Worm (Caenorhabditis elegans): ENCODE measurements around the gene flp-14.

DNA sequence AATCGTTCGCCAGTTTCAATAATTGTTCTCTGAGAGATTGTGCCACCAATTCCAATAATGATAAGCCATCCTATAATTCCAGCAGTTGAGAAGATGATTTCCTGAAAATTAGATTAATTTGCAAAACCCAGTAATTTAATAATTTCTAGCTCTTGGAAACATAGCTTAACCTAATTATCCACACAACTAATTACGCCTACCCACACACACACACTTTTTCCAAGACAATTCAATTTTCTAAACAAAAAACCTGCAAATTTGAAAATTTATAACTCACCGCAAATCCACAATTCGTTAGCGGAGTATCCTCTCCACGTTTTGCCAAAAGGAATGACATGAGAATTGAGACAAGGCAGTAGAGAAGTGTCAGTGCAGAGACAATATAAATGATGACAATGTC is 6.1 kb downstream of the flp-14 start:
- TF ChIP-seq mep-1 (tag; optimal IDR thresholded peaks at IDR 0.05): no peak
- no peak for TF ChIP-seq nhr-237 (tag; optimal IDR thresholded peaks at IDR 0.05)
- TF ChIP-seq unc-62 (GFP tag; optimal IDR thresholded peaks at IDR 0.05 in 1 of 2): no peak
- no peak for TF ChIP-seq unc-62 (tag; optimal IDR thresholded peaks at IDR 0.05)
- no peak for TF ChIP-seq lsy-2 (tag; optimal IDR thresholded peaks at IDR 0.05)
- no peak for TF ChIP-seq ZK546.5 (tag; optimal IDR thresholded peaks at IDR 0.05)
- TF ChIP-seq dve-1 (tag; optimal IDR thresholded peaks at IDR 0.05; ENCODE audit: insufficient read depth): no peak
- no peak for TF ChIP-seq skn-1 (tag; optimal IDR thresholded peaks at IDR 0.05)
- TF ChIP-seq hlh-30 (tag; optimal IDR thresholded peaks at IDR 0.05; ENCODE audit: insufficient read depth): no peak
